Fruit fly (Drosophila melanogaster): ENCODE data around the gene Ucp4C.

dm6 chr2L:5974122-5974521 is 5.8 kb downstream of the Ucp4C start:
- TF ChIP-seq CG33017 (tag; optimal IDR thresholded peaks at IDR 0.05) (peak; percentile 17), cnc (optimal IDR thresholded peaks at IDR 0.05) (no peak), kay (GFP tag; ENCODE audit: borderline replicate concordance) (peak; percentile 89), ovo (GFP tag; optimal IDR thresholded peaks at IDR 0.05) (peak; percentile 79)
